Fruit fly (Drosophila melanogaster) whole organism, prepupa: Measurements from ENCODE around the gene CAH1.

ENCODE experiments used
- Blimp-1 ChIP-seq: fragments of 200-800 bp; sonication (Bioruptor generic); optimal IDR thresholded peaks from 3 replicates; lab custom pipeline; 2017; ENCODE audit warnings: missing biosample characterization, missing genetic modification characterization, mild to moderate bottlenecking, moderate library complexity, missing genetic modification reagents
- CG10669 ChIP-seq: fragments of 200-800 bp; sonication (Bioruptor generic); optimal IDR thresholded peaks from 3 replicates; lab custom pipeline; 2018; ENCODE audit warnings: missing biosample characterization, mild to moderate bottlenecking, missing genetic modification characterization, moderate library complexity
- CG11762 ChIP-seq: fragments of 200-800 bp; sonication (Bioruptor generic); optimal IDR thresholded peaks from 3 replicates; lab custom pipeline; 2016; ENCODE audit warnings: missing biosample characterization, missing genetic modification characterization; ENCODE audit not compliant: insufficient read depth
- CG15336 ChIP-seq: fragments of 200-800 bp; sonication (Bioruptor generic); IDR thresholded peaks from 2 replicates; pipeline ENCODE4 v1.3.6; 2022; ENCODE audit warnings: missing biosample characterization, missing genetic modification characterization
- CG1621 ChIP-seq: fragments of 200-800 bp; sonication (Bioruptor generic); optimal IDR thresholded peaks from 3 replicates; lab custom pipeline; 2018; ENCODE audit warnings: missing biosample characterization, mild to moderate bottlenecking, missing genetic modification characterization
- CG3032 ChIP-seq: fragments of 200-800 bp; optimal IDR thresholded peaks from 2 replicates; lab custom pipeline; 2019; ENCODE audit warnings: missing biosample characterization, mild to moderate bottlenecking, missing genetic modification characterization, moderate library complexity
- CG31627 ChIP-seq: fragments of 200-800 bp; sonication (Bioruptor generic); optimal IDR thresholded peaks from 3 replicates; lab custom pipeline; 2016; ENCODE audit warnings: missing biosample characterization, missing genetic modification characterization
- CG32006 ChIP-seq: fragments of 200-800 bp; sonication (Bioruptor generic); optimal IDR thresholded peaks from 3 replicates; lab custom pipeline; 2017; ENCODE audit warnings: missing biosample characterization, mild to moderate bottlenecking, missing genetic modification characterization
- CG34406 ChIP-seq: fragments of 200-800 bp; sonication (Bioruptor generic); optimal IDR thresholded peaks from 3 replicates; lab custom pipeline; 2016; ENCODE audit warnings: missing biosample characterization, missing genetic modification characterization
- CG6163 ChIP-seq: fragments of 200-800 bp; sonication (Bioruptor generic); IDR thresholded peaks from 3 replicates; pipeline ENCODE4 v1.3.6; 2022; ENCODE audit warnings: missing biosample characterization, missing genetic modification characterization
- CG6276 ChIP-seq: fragments of 200-800 bp; sonication (Bioruptor generic); optimal IDR thresholded peaks from 2 replicates; lab custom pipeline; 2017; ENCODE audit warnings: missing biosample characterization, mild to moderate bottlenecking, missing genetic modification characterization
- CG6792 ChIP-seq: fragments of 200-800 bp; sonication (Bioruptor generic); optimal IDR thresholded peaks from 3 replicates; lab custom pipeline; 2016; ENCODE audit warnings: missing biosample characterization, missing genetic modification characterization
- CG6808 ChIP-seq: fragments of 200-800 bp; sonication (Bioruptor generic); optimal IDR thresholded peaks from 3 replicates; lab custom pipeline; 2017; ENCODE audit warnings: missing biosample characterization, missing genetic modification characterization, mild to moderate bottlenecking, moderate library complexity, missing genetic modification reagents
- CG7368 ChIP-seq: fragments of 200-800 bp; sonication (Bioruptor generic); optimal IDR thresholded peaks from 3 replicates; lab custom pipeline; 2016; ENCODE audit warnings: missing biosample characterization, missing genetic modification characterization
- CG8119 ChIP-seq: fragments of 200-800 bp; sonication (Bioruptor generic); IDR thresholded peaks from 3 replicates; pipeline ENCODE4 v1.3.6; 2022; ENCODE audit warnings: missing biosample characterization, missing genetic modification characterization
- CG8319 ChIP-seq: fragments of 200-800 bp; sonication (Bioruptor generic); optimal IDR thresholded peaks from 3 replicates; lab custom pipeline; 2016; ENCODE audit warnings: missing biosample characterization, missing genetic modification characterization
- CG8632 ChIP-seq: fragments of 200-800 bp; sonication (Bioruptor generic); optimal IDR thresholded peaks from 3 replicates; lab custom pipeline; 2016; ENCODE audit warnings: missing biosample characterization, missing genetic modification characterization
- Eip75B ChIP-seq: fragments of 200-800 bp; sonication (Bioruptor generic); optimal IDR thresholded peaks from 3 replicates; lab custom pipeline; 2016; ENCODE audit warnings: missing biosample characterization, missing genetic modification characterization
- Eip78C ChIP-seq: fragments of 200-800 bp; sonication (Bioruptor generic); peaks from one replicate; lab custom pipeline; 2016; ENCODE audit warnings: missing biosample characterization, missing genetic modification characterization
- Eip93F ChIP-seq: fragments of 200-800 bp; sonication (Bioruptor generic); optimal IDR thresholded peaks from 2 replicates; lab custom pipeline; 2016; ENCODE audit warnings: missing biosample characterization, mild to moderate bottlenecking, missing genetic modification characterization
- Ets21C ChIP-seq: fragments of 200-800 bp; sonication (Bioruptor generic); optimal IDR thresholded peaks from 3 replicates; lab custom pipeline; 2016; ENCODE audit warnings: missing biosample characterization, missing genetic modification characterization
- Ets96B ChIP-seq: fragments of 200-800 bp; optimal IDR thresholded peaks from 2 replicates; lab custom pipeline; 2019; ENCODE audit warnings: missing biosample characterization, mild to moderate bottlenecking, missing genetic modification characterization, moderate library complexity
- Gug ChIP-seq: fragments of 200-800 bp; sonication (Bioruptor generic); IDR thresholded peaks from 2 replicates; pipeline ENCODE4 v1.3.6; 2022; ENCODE audit warnings: missing biosample characterization, missing genetic modification characterization
- Hr38 ChIP-seq: sonication (Bioruptor generic); optimal IDR thresholded peaks from 2 replicates; lab custom pipeline; 2016; ENCODE audit warnings: missing biosample characterization, missing genetic modification characterization
- Hr39 ChIP-seq: fragments of 200-800 bp; sonication (Bioruptor generic); optimal IDR thresholded peaks from 2 replicates; lab custom pipeline; 2016; ENCODE audit warnings: missing biosample characterization, missing genetic modification characterization
- Hr4 ChIP-seq: fragments of 200-800 bp; sonication (Bioruptor generic); optimal IDR thresholded peaks from 3 replicates; lab custom pipeline; 2016; ENCODE audit warnings: missing biosample characterization, missing genetic modification characterization
- Lpt ChIP-seq: fragments of 200-800 bp; sonication (Bioruptor generic); optimal IDR thresholded peaks from 3 replicates; lab custom pipeline; 2016; ENCODE audit warnings: missing biosample characterization, missing genetic modification characterization
- Met ChIP-seq: fragments of 200-800 bp; sonication (Bioruptor generic); optimal IDR thresholded peaks from 3 replicates; lab custom pipeline; 2016; ENCODE audit warnings: missing biosample characterization, missing genetic modification characterization
- Smox ChIP-seq: fragments of 200-800 bp; sonication (Bioruptor generic); optimal IDR thresholded peaks from 3 replicates; lab custom pipeline; 2016; ENCODE audit warnings: missing biosample characterization, missing genetic modification characterization
- Sox15 ChIP-seq: fragments of 200-800 bp; sonication (Bioruptor generic); optimal IDR thresholded peaks from 3 replicates; lab custom pipeline; 2016; ENCODE audit warnings: missing biosample characterization, missing genetic modification characterization
- achi ChIP-seq: fragments of 200-800 bp; sonication (Bioruptor generic); optimal IDR thresholded peaks from 3 replicates; lab custom pipeline; 2016; ENCODE audit warnings: missing biosample characterization, missing genetic modification characterization
- acj6 ChIP-seq: fragments of 200-800 bp; sonication (Bioruptor generic); optimal IDR thresholded peaks from 3 replicates; lab custom pipeline; 2016; ENCODE audit warnings: missing biosample characterization, missing genetic modification characterization
- cyc ChIP-seq: fragments of 200-800 bp; sonication (Bioruptor generic); optimal IDR thresholded peaks from 3 replicates; lab custom pipeline; 2016; ENCODE audit warnings: missing biosample characterization, missing genetic modification characterization
- dsx ChIP-seq: fragments of 200-800 bp; optimal IDR thresholded peaks from 3 replicates; lab custom pipeline; 2019; ENCODE audit warnings: missing biosample characterization, mild to moderate bottlenecking, missing genetic modification characterization, moderate library complexity; ENCODE audit not compliant: poor library complexity, severe bottlenecking
- eg ChIP-seq: fragments of 200-800 bp; sonication (Bioruptor generic); IDR thresholded peaks from 3 replicates; pipeline ENCODE4 v1.3.6; 2022; ENCODE audit warnings: missing biosample characterization, missing genetic modification characterization
- esn ChIP-seq: fragments of 200-800 bp; sonication (Bioruptor generic); optimal IDR thresholded peaks from 2 replicates; lab custom pipeline; 2016; ENCODE audit warnings: missing biosample characterization, mild to moderate bottlenecking, missing genetic modification characterization, moderate library complexity
- fkh ChIP-seq: fragments of 200-800 bp; sonication (Bioruptor generic); optimal IDR thresholded peaks from 3 replicates; lab custom pipeline; 2017; ENCODE audit warnings: missing biosample characterization, mild to moderate bottlenecking, missing genetic modification characterization, moderate library complexity
- lz ChIP-seq: fragments of 200-800 bp; sonication (Bioruptor generic); optimal IDR thresholded peaks from 3 replicates; lab custom pipeline; 2016; ENCODE audit warnings: missing biosample characterization, missing genetic modification characterization
- net ChIP-seq: fragments of 200-800 bp; sonication (Bioruptor generic); optimal IDR thresholded peaks from 3 replicates; lab custom pipeline; 2016; ENCODE audit warnings: missing biosample characterization, missing genetic modification characterization
- pdm3 ChIP-seq: fragments of 200-800 bp; sonication (Bioruptor generic); optimal IDR thresholded peaks from 3 replicates; lab custom pipeline; 2016; ENCODE audit warnings: missing biosample characterization, missing genetic modification characterization
- salr ChIP-seq, 2 experiments: fragments of 200-800 bp; sonication (Bioruptor generic); optimal IDR thresholded peaks; 3 replicates each; lab custom pipeline; 2016 to 2018; ENCODE audit warnings: missing biosample characterization in 2 of 2, missing genetic modification characterization in 2 of 2, mild to moderate bottlenecking in 1 of 2
- spab ChIP-seq: fragments of 200-800 bp; sonication (Bioruptor generic); optimal IDR thresholded peaks from 2 replicates; lab custom pipeline; 2017; ENCODE audit warnings: missing biosample characterization, mild to moderate bottlenecking, missing genetic modification characterization, missing genetic modification reagents
- ss ChIP-seq, 2 experiments: fragments of 200-800 bp; sonication (Bioruptor generic); optimal IDR thresholded peaks; 2 replicates in 1 of 2; 3 replicates in 1 of 2; lab custom pipeline; 2017 to 2018; ENCODE audit warnings: mild to moderate bottlenecking in 2 of 2, missing biosample characterization in 2 of 2, missing genetic modification characterization in 2 of 2, moderate library complexity in 1 of 2
- svp ChIP-seq: fragments of 200-800 bp; sonication (Bioruptor generic); peaks from one replicate; lab custom pipeline; 2016; ENCODE audit warnings: missing biosample characterization, missing genetic modification characterization
- topi ChIP-seq: fragments of 200-800 bp; sonication (Bioruptor generic); optimal IDR thresholded peaks from 3 replicates; lab custom pipeline; 2016; ENCODE audit warnings: missing biosample characterization, missing genetic modification characterization
- vri ChIP-seq: fragments of 200-800 bp; sonication (Bioruptor generic); optimal IDR thresholded peaks from 3 replicates; lab custom pipeline; 2016; ENCODE audit warnings: missing biosample characterization, mild to moderate bottlenecking, missing genetic modification characterization

The CAH1 gene

DNA sequence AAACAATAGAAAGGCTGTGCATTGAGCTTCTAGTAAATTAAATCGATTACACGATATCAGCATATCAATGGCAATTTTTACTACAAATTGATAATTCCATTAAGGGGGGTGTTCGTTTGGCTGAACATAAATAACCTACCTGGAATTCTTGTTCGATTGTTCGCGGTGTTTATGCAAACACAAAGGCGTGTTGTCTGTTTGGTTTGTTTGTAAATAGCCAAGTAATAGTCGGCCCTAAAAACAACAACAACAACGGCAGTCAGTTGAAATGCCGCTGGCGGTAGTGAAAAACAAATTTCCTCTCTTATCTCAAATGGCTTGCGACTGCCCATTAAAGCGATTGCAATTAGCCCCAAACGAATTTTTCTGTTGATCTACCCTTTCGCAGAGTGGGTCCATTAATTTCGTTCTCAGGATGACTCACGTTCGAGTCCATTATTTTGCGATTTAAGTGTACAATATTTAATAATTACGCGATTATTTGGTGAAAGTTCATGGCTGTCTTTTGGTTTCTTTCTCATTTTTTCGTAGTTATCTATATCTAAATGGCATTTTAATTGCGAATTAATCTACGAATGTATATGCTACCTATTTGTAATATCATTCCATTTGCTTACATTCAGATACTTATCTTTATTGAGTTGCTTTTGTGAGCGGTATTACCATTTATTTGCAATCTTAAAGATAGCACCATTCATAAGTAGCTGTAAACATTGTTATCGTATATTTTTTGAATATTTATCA lies 35.4 kb downstream of the CAH1 start:
- TF ChIP-seq Met (GFP tag; lab: Kevin White, UChicago): peak; percentile 30
- peak; percentile 20 for TF ChIP-seq lz (GFP tag; lab: Kevin White, UChicago)
- TF ChIP-seq vri: peak; percentile 3
- no peak for TF ChIP-seq Smox (GFP tag; lab: Kevin White, UChicago)
- TF ChIP-seq Eip75B (GFP tag; lab: Kevin White, UChicago): no peak
- peak; percentile 68 for TF ChIP-seq Eip78C
- TF ChIP-seq CG8319 (GFP tag; lab: Kevin White, UChicago): no peak
- TF ChIP-seq pdm3 (GFP tag; lab: Kevin White, UChicago): no peak
- peak; percentile 17 for TF ChIP-seq CG31627 (GFP tag; lab: Kevin White, UChicago)
- TF ChIP-seq CG6792 (GFP tag; lab: Kevin White, UChicago): no peak
- TF ChIP-seq Hr4 (GFP tag; lab: Kevin White, UChicago): no peak
- TF ChIP-seq Eip93F (GFP tag; lab: Kevin White, UChicago): peak; percentile 7
- no peak for TF ChIP-seq CG7368 (GFP tag; lab: Kevin White, UChicago)
- peak; percentile 42 for TF ChIP-seq fkh (GFP tag; lab: Kevin White, UChicago)
- no peak for TF ChIP-seq acj6 (GFP tag; lab: Kevin White, UChicago)
- no peak for TF ChIP-seq Ets21C
- no peak for TF ChIP-seq CG34406 (GFP tag; lab: Kevin White, UChicago)
- TF ChIP-seq Lpt (GFP tag; lab: Kevin White, UChicago): no peak
- peak; percentile 3 for TF ChIP-seq Hr39 (GFP tag; lab: Kevin White, UChicago)
- TF ChIP-seq CG15336 (GFP tag; lab: Robert Waterston, UW): 0 out of 2 replicates have a peak, but pooled peaks have one; percentile 18
- TF ChIP-seq, all 60 proteins: peak for 9

- TF ChIP-seq Hr38 (no peak), Eip75B (GFP tag; lab: Kevin White, UChicago) (peak; percentile 92), Hr4 (GFP tag; lab: Kevin White, UChicago) (peak; percentile 95), CG6792 (GFP tag; lab: Kevin White, UChicago) (peak; percentile 89), CG15336 (GFP tag; lab: Robert Waterston, UW) (peak; percentile 94), Met (GFP tag; lab: Kevin White, UChicago) (peak; percentile 96), ss (GFP tag; optimal IDR thresholded peaks at IDR 0.05; lab: Kevin White, UChicago) (peak in 1 of 2 experiments; percentile 79), CG34406 (GFP tag; lab: Kevin White, UChicago) (peak; percentile 90), spab (GFP tag; lab: Kevin White, UChicago) (peak; percentile 77), CG6808 (GFP tag; lab: Kevin White, UChicago) (peak; percentile 79), esn (GFP tag; lab: Kevin White, UChicago) (peak; percentile 97), achi (GFP tag; lab: Kevin White, UChicago) (peak; percentile 91), vri (peak; percentile 77), Blimp-1 (GFP tag; lab: Kevin White, UChicago) (peak; percentile 79), topi (GFP tag; lab: Kevin White, UChicago) (peak; percentile 95), CG11762 (GFP tag; lab: Kevin White, UChicago) (peak; percentile 88), CG31627 (GFP tag; lab: Kevin White, UChicago) (peak; percentile 94), Sox15 (GFP tag; lab: Kevin White, UChicago) (peak; percentile 82), salr (GFP tag; optimal IDR thresholded peaks at IDR 0.05; lab: Kevin White, UChicago) (peak; percentile 15 to 92), Eip78C (peak; percentile 98), lz (GFP tag; lab: Kevin White, UChicago) (peak; percentile 94), net (peak; percentile 92), CG3032 (tag; lab: Kevin White, UChicago) (peak; percentile 84), dsx (GFP tag; lab: Kevin White, UChicago) (peak; percentile 82), eg (GFP tag; lab: Robert Waterston, UW) (peak; percentile 89; the same call in 2 of the 3 replicates), Eip93F (GFP tag; lab: Kevin White, UChicago) (peak; percentile 74), CG6276 (GFP tag; lab: Kevin White, UChicago) (peak; percentile 88), CG6163 (GFP tag; lab: Robert Waterston, UW) (peak; percentile 86; the same call in 2 of the 3 replicates), CG32006 (GFP tag; lab: Kevin White, UChicago) (peak; percentile 95), Gug (peak; percentile 80), CG8119 (GFP tag; lab: Robert Waterston, UW) (peak; percentile 96), CG8632 (peak; percentile 91), CG1621 (tag; lab: Kevin White, UChicago) (peak; percentile 71), cyc (GFP tag; lab: Kevin White, UChicago) (peak; percentile 91), svp (GFP tag; lab: Kevin White, UChicago) (peak; percentile 93), CG10669 (GFP tag; lab: Kevin White, UChicago) (peak; percentile 82), Ets96B (tag; lab: Kevin White, UChicago) (peak; percentile 82), acj6 (GFP tag; lab: Kevin White, UChicago) (peak; percentile 92)
These were observed 36.3 kb downstream of the CAH1 start for dm6 chr2L:13839744-13840151.
